Fruit fly (Drosophila melanogaster) whole organism, embryonic: ENCODE measurements around the gene CG1317.

Source experiments
- Adf1 ChIP-seq: fragments of 200-800 bp; sonication (Bioruptor generic); IDR thresholded peaks from 2 replicates; pipeline ENCODE4 v1.3.6; 2022; ENCODE audit warnings: missing biosample characterization, missing genetic modification characterization
- Atf6 ChIP-seq: fragments of 200-800 bp; sonication (Bioruptor generic); IDR thresholded peaks from 2 replicates; pipeline ENCODE4 v1.3.6; 2022; ENCODE audit warnings: missing biosample characterization, missing genetic modification characterization
- Awh ChIP-seq: fragments of 200-800 bp; sonication (Bioruptor generic); IDR thresholded peaks from 2 replicates; pipeline ENCODE4, ENCODE4 v1.3.6; 2022; ENCODE audit warnings: missing biosample characterization, missing genetic modification characterization
- Bgb ChIP-seq: fragments of 200-800 bp; sonication (Bioruptor generic); IDR thresholded peaks from 2 replicates; pipeline ENCODE4 v1.3.6; 2022; ENCODE audit warnings: missing biosample characterization, missing genetic modification characterization; ENCODE audit not compliant: partially characterized antibody
- Bteb2 ChIP-seq: fragments of 200-800 bp; sonication (Bioruptor generic); optimal IDR thresholded peaks from 2 replicates; lab custom pipeline; 2016; ENCODE audit warnings: missing biosample characterization, missing genetic modification characterization
- CG11560 ChIP-seq: fragments of 200-800 bp; sonication (Bioruptor generic); IDR thresholded peaks from 3 replicates; pipeline ENCODE4 v1.3.6; 2022; ENCODE audit warnings: missing biosample characterization, missing genetic modification characterization
- CG12744 ChIP-seq: fragments of 200-800 bp; sonication (Bioruptor generic); optimal IDR thresholded peaks from 2 replicates; lab custom pipeline; 2016; ENCODE audit warnings: missing biosample characterization, missing genetic modification characterization
- CG17328 ChIP-seq: fragments of 200-800 bp; sonication (Bioruptor generic); IDR thresholded peaks from 2 replicates; pipeline ENCODE4 v1.3.6; 2022; ENCODE audit warnings: missing biosample characterization, missing genetic modification characterization
- CG17385 ChIP-seq: fragments of 200-800 bp; sonication (Bioruptor generic); optimal IDR thresholded peaks from 3 replicates; lab custom pipeline; 2018; ENCODE audit warnings: missing biosample characterization, mild to moderate bottlenecking, missing genetic modification characterization
- CG2120 ChIP-seq: fragments of 200-800 bp; sonication (Bioruptor generic); optimal IDR thresholded peaks from 3 replicates; lab custom pipeline; 2016; ENCODE audit warnings: missing biosample characterization, missing genetic modification characterization
- CG30431 ChIP-seq: fragments of 200-800 bp; sonication (Bioruptor generic); optimal IDR thresholded peaks from 2 replicates; lab custom pipeline; 2017; ENCODE audit warnings: missing biosample characterization, missing genetic modification characterization
- CG31365 ChIP-seq: fragments of 200-800 bp; sonication (Bioruptor generic); optimal IDR thresholded peaks from 2 replicates; lab custom pipeline; 2018; ENCODE audit warnings: missing biosample characterization, mild to moderate bottlenecking, missing genetic modification characterization
- CG42726 ChIP-seq: fragments of 200-800 bp; sonication (Bioruptor generic); IDR thresholded peaks from 2 replicates; pipeline ENCODE4 v1.3.6; 2022; ENCODE audit warnings: missing biosample characterization, missing genetic modification characterization; ENCODE audit not compliant: partially characterized antibody
- CG5180 ChIP-seq: fragments of 200-800 bp; sonication (Bioruptor generic); optimal IDR thresholded peaks from 3 replicates; lab custom pipeline; 2017; ENCODE audit warnings: missing biosample characterization, missing genetic modification characterization, mild to moderate bottlenecking, moderate library complexity, missing genetic modification reagents
- CG5953 ChIP-seq: fragments of 200-800 bp; sonication (Bioruptor generic); IDR thresholded peaks from 2 replicates; pipeline ENCODE4 v1.3.6; 2022; ENCODE audit warnings: missing biosample characterization, missing genetic modification characterization
- CG7745 ChIP-seq: fragments of 200-800 bp; sonication (Bioruptor generic); optimal IDR thresholded peaks from 2 replicates; lab custom pipeline; 2018; ENCODE audit warnings: missing biosample characterization, mild to moderate bottlenecking, missing genetic modification characterization, moderate library complexity
- CG9876 ChIP-seq: fragments of 200-800 bp; sonication (Bioruptor generic); optimal IDR thresholded peaks from 2 replicates; lab custom pipeline; 2016; ENCODE audit warnings: missing biosample characterization, missing genetic modification characterization
- Doc3 ChIP-seq: fragments of 200-800 bp; sonication (Bioruptor generic); IDR thresholded peaks from 3 replicates; pipeline ENCODE4 v1.3.6; 2022; ENCODE audit warnings: missing biosample characterization, missing genetic modification characterization; ENCODE audit not compliant: partially characterized antibody
- ERR ChIP-seq: fragments of 200-800 bp; sonication (Bioruptor generic); optimal IDR thresholded peaks from 2 replicates; lab custom pipeline; 2016; ENCODE audit warnings: missing biosample characterization, missing genetic modification characterization
- Elba2 ChIP-seq: fragments of 200-800 bp; sonication (Bioruptor generic); optimal IDR thresholded peaks from 3 replicates; lab custom pipeline; 2016; ENCODE audit warnings: missing biosample characterization, missing genetic modification characterization
- H15 ChIP-seq: fragments of 200-800 bp; sonication (Bioruptor generic); IDR thresholded peaks from 3 replicates; pipeline ENCODE4 v1.3.6; 2022; ENCODE audit warnings: missing biosample characterization, missing genetic modification characterization
- HLHmδ ChIP-seq: fragments of 200-800 bp; sonication (Bioruptor generic); optimal IDR thresholded peaks from 2 replicates; lab custom pipeline; 2018; ENCODE audit warnings: missing biosample characterization, mild to moderate bottlenecking, missing genetic modification characterization, moderate library complexity
- Hey ChIP-seq: fragments of 200-800 bp; sonication (Bioruptor generic); optimal IDR thresholded peaks from 3 replicates; lab custom pipeline; 2018; ENCODE audit warnings: missing biosample characterization, mild to moderate bottlenecking, missing genetic modification characterization
- Hmr ChIP-seq: fragments of 200-800 bp; sonication (Bioruptor generic); optimal IDR thresholded peaks from 3 replicates; lab custom pipeline; 2017; ENCODE audit warnings: mild to moderate bottlenecking, missing biosample characterization, missing genetic modification reagents, missing genetic modification characterization
- Hr3 ChIP-seq: fragments of 200-800 bp; sonication (Bioruptor generic); optimal IDR thresholded peaks from 3 replicates; lab custom pipeline; 2016; ENCODE audit warnings: missing biosample characterization, missing genetic modification characterization
- Hr39 ChIP-seq: fragments of >200 bp; optimal IDR thresholded peaks from 2 replicates; lab custom pipeline; 2017
- Hr78 ChIP-seq, 2 experiments: fragments of 200-800 bp in 1 of 2; fragments of >200 bp in 1 of 2; sonication (Bioruptor generic) in 1 of 2; optimal IDR thresholded peaks; 2 replicates each; lab custom pipeline; 2017 to 2019; ENCODE audit warnings: missing biosample characterization in 2 of 2, missing genetic modification characterization in 2 of 2, mild to moderate bottlenecking in 1 of 2, moderate library complexity in 1 of 2
- Jarid2 ChIP-seq: fragments of 200-800 bp; sonication (Bioruptor generic); optimal IDR thresholded peaks from 3 replicates; lab custom pipeline; 2017; ENCODE audit warnings: mild to moderate bottlenecking, missing biosample characterization, missing genetic modification reagents, missing genetic modification characterization
- MESR4 ChIP-seq: fragments of 200-800 bp; sonication (Bioruptor generic); optimal IDR thresholded peaks from 2 replicates; lab custom pipeline; 2018; ENCODE audit warnings: missing biosample characterization, mild to moderate bottlenecking, missing genetic modification characterization, moderate library complexity
- Max ChIP-seq: fragments of 200-800 bp; sonication (Bioruptor generic); optimal IDR thresholded peaks from 2 replicates; lab custom pipeline; 2016; ENCODE audit warnings: missing biosample characterization, mild to moderate bottlenecking, missing genetic modification characterization
- Nf-YB ChIP-seq: fragments of 200-800 bp; sonication (Bioruptor generic); optimal IDR thresholded peaks from 3 replicates; lab custom pipeline; 2019; ENCODE audit warnings: missing biosample characterization, mild to moderate bottlenecking, missing genetic modification characterization, moderate library complexity
- Nf-YC ChIP-seq: fragments of 200-800 bp; optimal IDR thresholded peaks from 3 replicates; lab custom pipeline; 2019; ENCODE audit warnings: missing biosample characterization, mild to moderate bottlenecking, missing genetic modification characterization, moderate library complexity
- Xrp1 ChIP-seq: fragments of 200-800 bp; sonication (Bioruptor generic); IDR thresholded peaks from 2 replicates; pipeline ENCODE4 v1.3.6; 2022; ENCODE audit warnings: missing biosample characterization, missing genetic modification characterization
- al ChIP-seq: fragments of 200-800 bp; sonication (Bioruptor generic); IDR thresholded peaks from 2 replicates; pipeline ENCODE4 v1.3.6; 2022; ENCODE audit warnings: missing biosample characterization, missing genetic modification characterization
- cad ChIP-seq: fragments of >200 bp; optimal IDR thresholded peaks from 2 replicates; lab custom pipeline; 2017; ENCODE audit warnings: missing biosample characterization, missing genetic modification characterization
- disco-r ChIP-seq: fragments of 200-800 bp; sonication (Bioruptor generic); optimal IDR thresholded peaks from 2 replicates; lab custom pipeline; 2016; ENCODE audit warnings: missing biosample characterization, missing genetic modification characterization
- ems ChIP-seq: fragments of 200-800 bp; sonication (Bioruptor generic); optimal IDR thresholded peaks from 3 replicates; lab custom pipeline; 2016; ENCODE audit warnings: missing biosample characterization, missing genetic modification characterization
- fru ChIP-seq: fragments of >200 bp; optimal IDR thresholded peaks from 2 replicates; lab custom pipeline; 2017
- gce ChIP-seq: fragments of 200-800 bp; sonication (Bioruptor generic); IDR thresholded peaks from 3 replicates; pipeline ENCODE4 v1.3.6; 2022; ENCODE audit warnings: missing biosample characterization, missing genetic modification characterization
- gcm2 ChIP-seq: fragments of 200-800 bp; sonication (Bioruptor generic); optimal IDR thresholded peaks from 2 replicates; lab custom pipeline; 2016; ENCODE audit warnings: missing biosample characterization, missing genetic modification characterization
- her ChIP-seq: fragments of 200-800 bp; sonication (Bioruptor generic); optimal IDR thresholded peaks from 2 replicates; lab custom pipeline; 2016; ENCODE audit warnings: missing biosample characterization, missing genetic modification characterization
- kah ChIP-seq: fragments of 200-800 bp; sonication (Bioruptor generic); optimal IDR thresholded peaks from 2 replicates; lab custom pipeline; 2018; ENCODE audit warnings: missing biosample characterization, mild to moderate bottlenecking, missing genetic modification characterization
- lab ChIP-seq: fragments of 200-800 bp; sonication (Bioruptor generic); optimal IDR thresholded peaks from 3 replicates; lab custom pipeline; 2017; ENCODE audit warnings: missing biosample characterization, missing genetic modification characterization, mild to moderate bottlenecking, moderate library complexity, missing genetic modification reagents
- org-1 ChIP-seq: fragments of 200-800 bp; sonication (Bioruptor generic); optimal IDR thresholded peaks from 2 replicates; lab custom pipeline; 2017; ENCODE audit warnings: missing biosample characterization, missing genetic modification characterization
- p53 ChIP-seq: fragments of 200-800 bp; sonication (Bioruptor generic); optimal IDR thresholded peaks from 2 replicates; lab custom pipeline; 2016; ENCODE audit warnings: missing biosample characterization, missing genetic modification characterization
- peb ChIP-seq: fragments of 200-800 bp; sonication (Bioruptor generic); IDR thresholded peaks from 2 replicates; pipeline ENCODE4 v1.3.6; 2022; ENCODE audit warnings: missing biosample characterization, missing genetic modification characterization
- ro ChIP-seq: fragments of 200-800 bp; sonication (Bioruptor generic); IDR thresholded peaks from 2 replicates; pipeline ENCODE4 v1.3.6; 2022; ENCODE audit warnings: missing biosample characterization, missing genetic modification characterization
- unc-4 ChIP-seq: fragments of 200-800 bp; sonication (Bioruptor generic); IDR thresholded peaks from 2 replicates; pipeline ENCODE4 v1.3.6; 2022; ENCODE audit warnings: missing biosample characterization, missing genetic modification characterization; ENCODE audit not compliant: partially characterized antibody
- unpg ChIP-seq: fragments of 200-800 bp; sonication (Bioruptor generic); optimal IDR thresholded peaks from 3 replicates; lab custom pipeline; 2018; ENCODE audit warnings: missing biosample characterization, mild to moderate bottlenecking, missing genetic modification characterization, moderate library complexity
- wek ChIP-seq: fragments of 200-800 bp; sonication (Bioruptor generic); optimal IDR thresholded peaks from 3 replicates; lab custom pipeline; 2018; ENCODE audit warnings: missing biosample characterization, mild to moderate bottlenecking, missing genetic modification characterization, moderate library complexity
- zen ChIP-seq: fragments of 200-800 bp; sonication (Bioruptor generic); optimal IDR thresholded peaks from 3 replicates; lab custom pipeline; 2018; ENCODE audit warnings: missing biosample characterization, mild to moderate bottlenecking, missing genetic modification characterization, moderate library complexity
- zfh2 ChIP-seq: fragments of 200-800 bp; sonication (Bioruptor generic); optimal IDR thresholded peaks from 2 replicates; lab custom pipeline; 2016; ENCODE audit warnings: missing biosample characterization, missing genetic modification characterization

The CG1317 gene

dm6 chr3L:2418769-2419168 lies 47.0 kb upstream of the CG1317 start (continued):
- peak; percentile 76 for TF ChIP-seq unpg (GFP tag; lab: Kevin White, UChicago)
- TF ChIP-seq ems (GFP tag; lab: Kevin White, UChicago) = peak; percentile 71
- peak; percentile 36 for TF ChIP-seq zfh2
- peak; percentile 43; the same call in 1 of the 2 replicates for TF ChIP-seq ro (GFP tag; lab: Robert Waterston, UW)
- TF ChIP-seq CG7745 = no peak
- peak; percentile 60 for TF ChIP-seq gcm2 (GFP tag; lab: Kevin White, UChicago)
- TF ChIP-seq fru (lab: Kevin White, UChicago) = no peak
- TF ChIP-seq CG11560 (tag; lab: Robert Waterston, UW) = peak; percentile 68; the same call in 2 of the 3 replicates
- TF ChIP-seq CG12744 (GFP tag; lab: Kevin White, UChicago) = peak; percentile 39
- TF ChIP-seq CG2120 (GFP tag; lab: Kevin White, UChicago) = peak; percentile 77
- TF ChIP-seq Hr78 (GFP tag; optimal IDR thresholded peaks at IDR 0.05; lab: Kevin White, UChicago) = peak in 1 of 2 experiments; percentile 82
- TF ChIP-seq CG9876 (GFP tag; lab: Kevin White, UChicago) = no peak
- peak; percentile 76 for TF ChIP-seq zen (tag; lab: Kevin White, UChicago)
- TF ChIP-seq Awh (GFP tag; lab: Robert Waterston, UW) = peak; percentile 85
- TF ChIP-seq peb = no peak
- peak; percentile 61 for TF ChIP-seq Jarid2
- peak; percentile 66 for TF ChIP-seq Hmr (GFP tag; lab: Kevin White, UChicago)
- TF ChIP-seq kah (GFP tag; lab: Kevin White, UChicago) = peak; percentile 57
- peak; percentile 8 for TF ChIP-seq wek (GFP tag; lab: Kevin White, UChicago)
- no peak for TF ChIP-seq HLHmδ (GFP tag; lab: Kevin White, UChicago)
- peak; percentile 60 for TF ChIP-seq CG31365
- no peak for TF ChIP-seq ERR (GFP tag; lab: Kevin White, UChicago)
- TF ChIP-seq Doc3 = no peak
- TF ChIP-seq cad (GFP tag; lab: Kevin White, UChicago) = no peak
- TF ChIP-seq CG17328 (GFP tag; lab: Robert Waterston, UW) = peak; percentile 89
- TF ChIP-seq H15 (GFP tag; lab: Robert Waterston, UW) = peak; percentile 86
- TF ChIP-seq org-1 (GFP tag; lab: Kevin White, UChicago) = peak; percentile 45
- TF ChIP-seq Hr39 (lab: Kevin White, UChicago) = no peak
- TF ChIP-seq Hey (tag; lab: Kevin White, UChicago) = no peak
- peak; percentile 90 for TF ChIP-seq Atf6 (GFP tag; lab: Robert Waterston, UW)
- TF ChIP-seq p53 (GFP tag; lab: Kevin White, UChicago) = no peak
- TF ChIP-seq Hr3 = peak; percentile 65
- TF ChIP-seq Nf-YC (tag; lab: Kevin White, UChicago) = peak; percentile 75
- peak; percentile 81 for TF ChIP-seq al (GFP tag; lab: Robert Waterston, UW)
- no peak for TF ChIP-seq Bgb (GFP tag; lab: Robert Waterston, UW)
- TF ChIP-seq lab (GFP tag; lab: Kevin White, UChicago) = peak; percentile 97
- peak; percentile 72; the same call in 1 of the 2 replicates for TF ChIP-seq CG5953
- TF ChIP-seq Xrp1 = peak; percentile 90
- TF ChIP-seq Elba2 (GFP tag; lab: Kevin White, UChicago) = no peak
- TF ChIP-seq CG5180 (GFP tag; lab: Kevin White, UChicago) = peak; percentile 61
- TF ChIP-seq MESR4 = no peak
- TF ChIP-seq CG17385 = peak; percentile 71
- peak; percentile 27 for TF ChIP-seq her (GFP tag; lab: Kevin White, UChicago)
- peak; percentile 71 for TF ChIP-seq Bteb2
- peak; percentile 50 for TF ChIP-seq Adf1 (GFP tag; lab: Robert Waterston, UW)
- no peak for TF ChIP-seq CG42726 (GFP tag; lab: Robert Waterston, UW)
- peak; percentile 32; the same call in 1 of the 3 replicates for TF ChIP-seq gce (GFP tag; lab: Robert Waterston, UW)
- peak; percentile 87 for TF ChIP-seq Max (GFP tag; lab: Kevin White, UChicago)
- peak; percentile 53 for TF ChIP-seq CG30431 (GFP tag; lab: Kevin White, UChicago)
- TF ChIP-seq disco-r (GFP tag; lab: Kevin White, UChicago) = peak; percentile 42
- TF ChIP-seq unc-4 (GFP tag; lab: Robert Waterston, UW) = no peak
- peak; percentile 59 for TF ChIP-seq Nf-YB
